Worm (Caenorhabditis elegans) whole organism, L2 larva: ENCODE results near the gene VZK822L.2.

ENCODE experiments used
- F13H6.1 ChIP-seq: sonication (generic microtip); optimal IDR thresholded peaks from 2 replicates; lab custom pipeline; 2016; ENCODE audit warnings: missing genetic modification characterization, missing compliant biosample characterization
- ZK546.5 ChIP-seq: sonication (generic microtip); optimal IDR thresholded peaks from 2 replicates; lab custom pipeline; 2017; ENCODE audit warnings: missing biosample characterization, missing genetic modification characterization
- alr-1 ChIP-seq: fragments of 150-350 bp; optimal IDR thresholded peaks from 2 replicates; lab custom pipeline; 2014; ENCODE audit warnings: missing biosample characterization, missing genetic modification characterization
- aly-2 ChIP-seq: fragments of 150-350 bp; optimal IDR thresholded peaks from 2 replicates; lab custom pipeline; 2014; ENCODE audit warnings: missing biosample characterization, missing genetic modification characterization
- ama-1 ChIP-seq: fragments of 150-350 bp; optimal IDR thresholded peaks from 2 replicates; lab custom pipeline; 2018; ENCODE audit warnings: inconsistent platforms
- blmp-1 ChIP-seq: sonication (generic microtip); optimal IDR thresholded peaks from 2 replicates; lab custom pipeline; 2017; ENCODE audit warnings: missing genetic modification characterization, mild to moderate bottlenecking, missing compliant biosample characterization, antibody characterized with exemption, moderate library complexity; ENCODE audit not compliant: insufficient read depth
- ceh-16 ChIP-seq: fragments of 150-350 bp; optimal IDR thresholded peaks from 2 replicates; lab custom pipeline; 2014; ENCODE audit warnings: missing biosample characterization, missing genetic modification characterization
- ceh-82 ChIP-seq: fragments of 150-350 bp; optimal IDR thresholded peaks from 2 replicates; lab custom pipeline; 2014; ENCODE audit warnings: missing biosample characterization, missing genetic modification characterization
- crh-2 ChIP-seq: sonication (generic microtip); optimal IDR thresholded peaks from 2 replicates; lab custom pipeline; 2017; ENCODE audit warnings: missing biosample characterization, missing genetic modification characterization
- dmd-4 ChIP-seq: sonication (generic microtip); optimal IDR thresholded peaks from 2 replicates; lab custom pipeline; 2017; ENCODE audit warnings: missing biosample characterization, missing genetic modification characterization
- egl-27 ChIP-seq: sonication (generic microtip); optimal IDR thresholded peaks from 3 replicates; lab custom pipeline; 2017; ENCODE audit warnings: missing biosample characterization, missing genetic modification reagents, missing genetic modification characterization
- elt-1 ChIP-seq: fragments of 150-350 bp; optimal IDR thresholded peaks from 2 replicates; lab custom pipeline; 2014; ENCODE audit warnings: missing biosample characterization, missing genetic modification characterization
- elt-3 ChIP-seq: sonication (generic microtip); optimal IDR thresholded peaks from 2 replicates; lab custom pipeline; 2017; ENCODE audit warnings: missing biosample characterization, missing genetic modification characterization
- fos-1 ChIP-seq: fragments of 150-350 bp; optimal IDR thresholded peaks from 2 replicates; lab custom pipeline; 2014; ENCODE audit warnings: missing biosample characterization, missing genetic modification characterization
- gmeb-1 ChIP-seq: fragments of 150-350 bp; optimal IDR thresholded peaks from 2 replicates; lab custom pipeline; 2014; ENCODE audit warnings: missing biosample characterization, missing genetic modification characterization
- lin-11 ChIP-seq: fragments of 150-350 bp; sonication (generic microtip); optimal IDR thresholded peaks from 2 replicates; lab custom pipeline; 2014; ENCODE audit warnings: missing biosample characterization, missing genetic modification characterization, inconsistent platforms, mixed read lengths
- lin-13 ChIP-seq: fragments of 150-350 bp; optimal IDR thresholded peaks from 2 replicates; lab custom pipeline; 2014; ENCODE audit warnings: missing biosample characterization, missing genetic modification reagents, missing genetic modification characterization
- lin-39 ChIP-seq: fragments of 150-350 bp; optimal IDR thresholded peaks from 2 replicates; lab custom pipeline; 2014; ENCODE audit warnings: missing biosample characterization, missing genetic modification reagents, missing genetic modification characterization
- lsy-2 ChIP-seq, 2 experiments: fragments of 150-350 bp in 1 of 2; sonication (generic microtip) in 1 of 2; optimal IDR thresholded peaks; 2 replicates each; lab custom pipeline; 2014 to 2017; ENCODE audit warnings: missing biosample characterization in 2 of 2, missing genetic modification characterization in 2 of 2
- mab-5 ChIP-seq: fragments of 150-350 bp; optimal IDR thresholded peaks from 2 replicates; lab custom pipeline; 2014; ENCODE audit warnings: missing biosample characterization, missing genetic modification characterization
- mbf-1 ChIP-seq: sonication (generic microtip); optimal IDR thresholded peaks from 2 replicates; lab custom pipeline; 2017; ENCODE audit warnings: missing biosample characterization, missing genetic modification characterization
- mdl-1 ChIP-seq, 2 experiments: fragments of 150-350 bp in 1 of 2; sonication (generic microtip) in 1 of 2; optimal IDR thresholded peaks; 2 replicates each; lab custom pipeline; 2017; ENCODE audit warnings: missing biosample characterization in 2 of 2, missing genetic modification characterization in 2 of 2
- nhr-10 ChIP-seq: sonication (generic microtip); optimal IDR thresholded peaks from 2 replicates; lab custom pipeline; 2017; ENCODE audit warnings: missing biosample characterization, missing genetic modification characterization
- nhr-11 ChIP-seq: fragments of 150-350 bp; optimal IDR thresholded peaks from 2 replicates; lab custom pipeline; 2014; ENCODE audit warnings: missing biosample characterization, missing genetic modification characterization
- nhr-12 ChIP-seq: fragments of 150-350 bp; optimal IDR thresholded peaks from 2 replicates; lab custom pipeline; 2014; ENCODE audit warnings: missing biosample characterization, missing genetic modification characterization
- nhr-129 ChIP-seq: fragments of 150-350 bp; optimal IDR thresholded peaks from 2 replicates; lab custom pipeline; 2014; ENCODE audit warnings: missing biosample characterization, missing genetic modification characterization
- nhr-21 ChIP-seq: fragments of 150-350 bp; optimal IDR thresholded peaks from 2 replicates; lab custom pipeline; 2014; ENCODE audit warnings: missing biosample characterization, missing genetic modification characterization
- nhr-23 ChIP-seq: fragments of 150-350 bp; optimal IDR thresholded peaks from 2 replicates; lab custom pipeline; 2014; ENCODE audit warnings: missing biosample characterization, missing genetic modification reagents, missing genetic modification characterization
- nhr-237 ChIP-seq: fragments of 150-350 bp; optimal IDR thresholded peaks from 2 replicates; lab custom pipeline; 2014; ENCODE audit warnings: missing biosample characterization, missing genetic modification characterization
- nhr-25 ChIP-seq: fragments of 150-350 bp; sonication (generic microtip); optimal IDR thresholded peaks from 3 replicates; lab custom pipeline; 2014; ENCODE audit warnings: missing biosample characterization, missing genetic modification characterization
- nhr-6 ChIP-seq: fragments of 150-350 bp; optimal IDR thresholded peaks from 2 replicates; lab custom pipeline; 2014; ENCODE audit warnings: missing biosample characterization, missing genetic modification characterization
- nhr-77 ChIP-seq: fragments of 150-350 bp; optimal IDR thresholded peaks from 2 replicates; lab custom pipeline; 2014; ENCODE audit warnings: missing biosample characterization, missing genetic modification characterization
- sem-4 ChIP-seq: fragments of 150-350 bp; optimal IDR thresholded peaks from 2 replicates; lab custom pipeline; 2014; ENCODE audit warnings: missing biosample characterization, missing genetic modification reagents, missing genetic modification characterization
- skn-1 ChIP-seq: sonication (generic microtip); optimal IDR thresholded peaks from 2 replicates; lab custom pipeline; 2017; ENCODE audit warnings: missing biosample characterization, missing genetic modification characterization
- sma-3 ChIP-seq: sonication (generic microtip); optimal IDR thresholded peaks from 2 replicates; lab custom pipeline; 2016; ENCODE audit warnings: missing genetic modification reagents, missing genetic modification characterization, missing compliant biosample characterization
- sma-9 ChIP-seq, 2 experiments: fragments of 150-350 bp in 1 of 2; sonication (generic microtip) in 1 of 2; optimal IDR thresholded peaks; 2 replicates each; lab custom pipeline; 2014 to 2016; ENCODE audit warnings: missing genetic modification characterization in 2 of 2, mild to moderate bottlenecking in 1 of 2, missing biosample characterization in 1 of 2, missing compliant biosample characterization in 1 of 2, missing genetic modification reagents in 1 of 2, moderate library complexity in 1 of 2
- snpc-4 ChIP-seq: fragments of 150-350 bp; optimal IDR thresholded peaks from 2 replicates; lab custom pipeline; 2014; ENCODE audit warnings: missing biosample characterization, missing genetic modification characterization
- unc-39 ChIP-seq: fragments of 150-350 bp; optimal IDR thresholded peaks from 2 replicates; lab custom pipeline; 2014; ENCODE audit warnings: missing biosample characterization, missing genetic modification characterization
- unc-55 ChIP-seq: fragments of 150-350 bp; sonication (generic microtip); optimal IDR thresholded peaks from 3 replicates; lab custom pipeline; 2014; ENCODE audit warnings: missing biosample characterization, missing genetic modification reagents, missing genetic modification characterization
- unc-62 ChIP-seq: fragments of 150-350 bp; optimal IDR thresholded peaks from 2 replicates; lab custom pipeline; 2014; ENCODE audit warnings: missing biosample characterization, missing genetic modification reagents, missing genetic modification characterization
- zag-1 ChIP-seq: fragments of 150-350 bp; optimal IDR thresholded peaks from 2 replicates; lab custom pipeline; 2014; ENCODE audit warnings: missing biosample characterization, missing genetic modification characterization
- ztf-1 ChIP-seq: fragments of 200-800 bp; sonication (Bioruptor generic); conservative IDR thresholded peaks from 2 replicates; pipeline ENCODE4 v1.3.6; 2022; ENCODE audit warnings: missing genetic modification characterization, missing compliant biosample characterization
- ztf-11 ChIP-seq: sonication (generic microtip); optimal IDR thresholded peaks from 2 replicates; lab custom pipeline; 2017; ENCODE audit warnings: missing biosample characterization, missing genetic modification characterization
- ztf-4 ChIP-seq: fragments of 150-350 bp; optimal IDR thresholded peaks from 2 replicates; lab custom pipeline; 2014; ENCODE audit warnings: missing biosample characterization, missing genetic modification characterization

Gene VZK822L.2

ce11 chrIV:11899358-11899757, 12.5 kb upstream of the VZK822L.2 start, which contains the start of gene nhr-43 (continued):
- TF ChIP-seq egl-27 (tag; lab: Kevin White, UChicago) (peak; percentile 31), nhr-77 (tag; lab: Kevin White, UChicago) (no peak), nhr-6 (tag; lab: Kevin White, UChicago) (no peak), fos-1 (tag; lab: Kevin White, UChicago) (peak; percentile 21), nhr-129 (tag; lab: Kevin White, UChicago) (no peak), nhr-12 (tag; lab: Kevin White, UChicago) (no peak), lin-13 (GFP tag; lab: Kevin White, UChicago) (no peak), zag-1 (tag; lab: Kevin White, UChicago) (no peak), blmp-1 (tag; lab: Kevin White, UChicago) (peak; percentile 20), ama-1 (lab: Kevin White, UChicago) (no peak), crh-2 (tag; lab: Kevin White, UChicago) (no peak), ceh-82 (no peak), ztf-11 (tag; lab: Kevin White, UChicago) (no peak), lin-11 (no peak)
- TF ChIP-seq, all 48 proteins: peak for 9

- peak; percentile 90 for TF ChIP-seq elt-1 (tag; lab: Kevin White, UChicago)
- TF ChIP-seq crh-2 (tag; lab: Kevin White, UChicago): no peak
- no peak for TF ChIP-seq ztf-4 (tag; lab: Kevin White, UChicago)
- no peak for TF ChIP-seq sem-4 (tag; lab: Kevin White, UChicago)
- no peak for TF ChIP-seq nhr-6 (tag; lab: Kevin White, UChicago)
- no peak for TF ChIP-seq nhr-77 (tag; lab: Kevin White, UChicago)
- TF ChIP-seq ZK546.5 (tag; lab: Kevin White, UChicago): no peak
- no peak for TF ChIP-seq mbf-1 (tag; lab: Kevin White, UChicago)
- TF ChIP-seq nhr-10 (tag; lab: Kevin White, UChicago): no peak
- no peak for TF ChIP-seq unc-55 (GFP tag; lab: Kevin White, UChicago)
- TF ChIP-seq mab-5: no peak
- TF ChIP-seq unc-39: no peak
- no peak for TF ChIP-seq skn-1
- TF ChIP-seq snpc-4 (tag; lab: Kevin White, UChicago): no peak
- no peak for TF ChIP-seq sma-3 (GFP tag; lab: Kevin White, UChicago)
- TF ChIP-seq sma-9 (GFP tag; optimal IDR thresholded peaks at IDR 0.05; lab: Kevin White, UChicago): peak; percentile 70
- no peak for TF ChIP-seq sma-9 (tag; optimal IDR thresholded peaks at IDR 0.05; lab: Kevin White, UChicago)
- TF ChIP-seq, all 48 proteins: peak for 2
These were observed 11.4 kb upstream of the VZK822L.2 start for ce11 chrIV:11900399-11900798.

- no peak for TF ChIP-seq unc-55 (GFP tag; lab: Kevin White, UChicago)
- TF ChIP-seq dmd-4 (tag; lab: Kevin White, UChicago): no peak
- TF ChIP-seq ztf-4 (tag; lab: Kevin White, UChicago): no peak
- TF ChIP-seq ZK546.5 (tag; lab: Kevin White, UChicago): no peak
- TF ChIP-seq ceh-82: no peak
- TF ChIP-seq nhr-129 (tag; lab: Kevin White, UChicago): no peak
- no peak for TF ChIP-seq zag-1 (tag; lab: Kevin White, UChicago)
- no peak for TF ChIP-seq lin-13 (GFP tag; lab: Kevin White, UChicago)
- TF ChIP-seq nhr-12 (tag; lab: Kevin White, UChicago): no peak
- no peak for TF ChIP-seq aly-2 (tag; lab: Kevin White, UChicago)
- TF ChIP-seq elt-3: no peak
- TF ChIP-seq sma-9 (GFP tag; optimal IDR thresholded peaks at IDR 0.05; lab: Kevin White, UChicago): peak; percentile 53
- TF ChIP-seq sma-9 (tag; optimal IDR thresholded peaks at IDR 0.05; lab: Kevin White, UChicago): no peak
- no peak for TF ChIP-seq elt-1 (tag; lab: Kevin White, UChicago)
- no peak for TF ChIP-seq ztf-1
- TF ChIP-seq sma-3 (GFP tag; lab: Kevin White, UChicago): peak; percentile 12
- TF ChIP-seq nhr-23: no peak
- no peak for TF ChIP-seq mbf-1 (tag; lab: Kevin White, UChicago)
- TF ChIP-seq ama-1 (lab: Kevin White, UChicago): no peak
- peak; percentile 51 for TF ChIP-seq nhr-25 (tag; lab: Kevin White, UChicago)
- no peak for TF ChIP-seq lin-11
- TF ChIP-seq skn-1: no peak
- no peak for TF ChIP-seq mdl-1 (tag; optimal IDR thresholded peaks at IDR 0.05; lab: Kevin White, UChicago)
- TF ChIP-seq nhr-77 (tag; lab: Kevin White, UChicago): no peak
- TF ChIP-seq mab-5: no peak
- TF ChIP-seq nhr-21 (tag; lab: Kevin White, UChicago): no peak
- TF ChIP-seq unc-39: no peak
- TF ChIP-seq lin-39 (tag; lab: Kevin White, UChicago): no peak
- no peak for TF ChIP-seq nhr-10 (tag; lab: Kevin White, UChicago)
- TF ChIP-seq lsy-2 (tag; optimal IDR thresholded peaks at IDR 0.05; lab: Kevin White, UChicago): no peak
- peak; percentile 10 for TF ChIP-seq egl-27 (tag; lab: Kevin White, UChicago)
- TF ChIP-seq alr-1 (tag; lab: Kevin White, UChicago): no peak
- TF ChIP-seq nhr-11 (tag; lab: Kevin White, UChicago): no peak
- no peak for TF ChIP-seq gmeb-1 (tag; lab: Kevin White, UChicago)
- TF ChIP-seq F13H6.1: no peak
- TF ChIP-seq sem-4 (tag; lab: Kevin White, UChicago): no peak
- no peak for TF ChIP-seq crh-2 (tag; lab: Kevin White, UChicago)
- TF ChIP-seq ztf-11 (tag; lab: Kevin White, UChicago): no peak
- TF ChIP-seq blmp-1 (tag; lab: Kevin White, UChicago): peak; percentile 27
- no peak for TF ChIP-seq nhr-237 (tag; lab: Kevin White, UChicago)
- no peak for TF ChIP-seq unc-62 (GFP tag; lab: Kevin White, UChicago)
- TF ChIP-seq ceh-16 (tag; lab: Kevin White, UChicago): no peak
These were observed 10.6 kb upstream of the VZK822L.2 start for ce11 chrIV:11901215-11901614.
